Fruit fly (Drosophila melanogaster) Kc167 (cell line): ENCODE results near the gene Hph.

ENCODE experiments used
- psq ChIP-seq: fragments of >200 bp; optimal IDR thresholded peaks from 2 replicates; lab custom pipeline; 2017; ENCODE audit warnings: missing external identifiers
- ttk ChIP-seq: sonication (Bioruptor generic); optimal IDR thresholded peaks from 2 replicates; lab custom pipeline; 2017; ENCODE audit warnings: missing external identifiers

dm6 chr3R:5262592-5262991 lies 5.8 kb downstream of the Hph start, which contains the start of gene Tim17a2:
- TF ChIP-seq ttk (lab: Kevin White, UChicago) (no peak), psq (no peak)
